Worm (Caenorhabditis elegans): ENCODE data around the gene R08D7.4.

ce11 chrIII:8985965-8986364 is 14.3 kb downstream of the R08D7.4 start:
- TF ChIP-seq ama-1 (optimal IDR thresholded peaks at IDR 0.05) (no peak), mdl-1 (tag; optimal IDR thresholded peaks at IDR 0.05) (no peak), snpc-4 (tag; optimal IDR thresholded peaks at IDR 0.05) (no peak), sma-3 (GFP tag; optimal IDR thresholded peaks at IDR 0.05) (peak; percentile 47), nhr-25 (tag; optimal IDR thresholded peaks at IDR 0.05) (no peak), skn-1 (tag; optimal IDR thresholded peaks at IDR 0.05) (no peak), fos-1 (tag; optimal IDR thresholded peaks at IDR 0.05) (peak; percentile 68)
